Fruit fly (Drosophila melanogaster): ENCODE results near the gene CG5758.

DNA sequence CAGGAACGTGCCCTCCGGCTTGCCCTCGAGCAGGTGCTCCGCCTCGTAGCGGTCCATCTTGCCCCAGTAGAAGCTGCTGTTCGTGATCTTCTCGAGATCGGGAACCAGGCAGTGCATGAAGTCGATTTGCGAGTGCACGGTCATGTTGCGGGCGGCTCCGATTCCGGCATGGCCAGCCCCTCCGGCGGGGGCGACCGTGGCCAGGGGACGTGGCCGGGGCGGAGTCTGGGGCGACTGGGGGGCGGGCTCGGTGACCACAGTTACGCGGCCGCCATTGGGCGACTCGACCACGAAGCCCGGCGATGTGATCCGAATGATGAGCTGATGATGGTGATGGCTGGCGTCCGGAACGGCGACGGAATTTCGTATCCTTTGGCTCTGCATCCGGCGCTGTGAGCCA is 20.7 kb downstream of the CG5758 start:
- TF ChIP-seq CG14655 (GFP tag; optimal IDR thresholded peaks at IDR 0.05), result no peak
- no peak for TF ChIP-seq Pif1A (GFP tag; optimal IDR thresholded peaks at IDR 0.05)
- TF ChIP-seq CG10348 (GFP tag; IDR thresholded peaks at IDR 0.05), result no peak
- no peak for TF ChIP-seq CG9948 (tag; optimal IDR thresholded peaks at IDR 0.05)

Data from whole organism, pupa.